Worm (Caenorhabditis elegans) whole organism, L3 larva: Measurements from ENCODE around the gene K05F6.8.

Experiments used
- ZK546.5 ChIP-seq: sonication (generic microtip); optimal IDR thresholded peaks from 2 replicates; lab custom pipeline; 2017; ENCODE audit warnings: missing biosample characterization, missing genetic modification characterization
- ama-1 ChIP-seq: fragments of 150-350 bp; optimal IDR thresholded peaks from 2 replicates; lab custom pipeline; 2018
- ceh-16 ChIP-seq: sonication (generic microtip); optimal IDR thresholded peaks from 2 replicates; lab custom pipeline; 2017; ENCODE audit warnings: missing biosample characterization, missing genetic modification characterization
- ceh-28 ChIP-seq: fragments of 150-350 bp; optimal IDR thresholded peaks from 2 replicates; lab custom pipeline; 2014; ENCODE audit warnings: missing biosample characterization, missing genetic modification reagents, missing genetic modification characterization
- ceh-82 ChIP-seq: fragments of 150-350 bp; optimal IDR thresholded peaks from 2 replicates; lab custom pipeline; 2014; ENCODE audit warnings: missing biosample characterization, missing genetic modification characterization
- ceh-9 ChIP-seq: sonication (generic microtip); optimal IDR thresholded peaks from 2 replicates; lab custom pipeline; 2018; ENCODE audit warnings: missing biosample characterization, missing genetic modification characterization
- daf-12 ChIP-seq: fragments of 150-350 bp; optimal IDR thresholded peaks from 2 replicates; lab custom pipeline; 2014; ENCODE audit warnings: missing biosample characterization, missing genetic modification reagents, missing genetic modification characterization
- egl-27 ChIP-seq: sonication (generic microtip); optimal IDR thresholded peaks from 4 replicates; lab custom pipeline; 2017; ENCODE audit warnings: missing biosample characterization, missing genetic modification reagents, missing genetic modification characterization
- egl-5 ChIP-seq: fragments of 150-350 bp; optimal IDR thresholded peaks from 2 replicates; lab custom pipeline; 2017; ENCODE audit warnings: missing biosample characterization, missing genetic modification reagents, missing genetic modification characterization, inconsistent platforms
- elt-2 ChIP-seq: sonication (generic microtip); optimal IDR thresholded peaks from 2 replicates; lab custom pipeline; 2016; ENCODE audit warnings: missing genetic modification reagents, mild to moderate bottlenecking, missing genetic modification characterization, missing compliant biosample characterization
- elt-3 ChIP-seq, 3 experiments: fragments of 150-350 bp in 1 of 3; sonication (generic microtip) in 2 of 3; optimal IDR thresholded peaks; 2 replicates in 2 of 3; 4 replicates in 1 of 3; lab custom pipeline; 2014 to 2017; ENCODE audit warnings: missing biosample characterization in 3 of 3, missing genetic modification characterization in 3 of 3
- fkh-2 ChIP-seq: fragments of 150-350 bp; optimal IDR thresholded peaks from 2 replicates; lab custom pipeline; 2014; ENCODE audit warnings: missing biosample characterization, missing genetic modification reagents, missing genetic modification characterization
- fos-1 ChIP-seq: fragments of 150-350 bp; optimal IDR thresholded peaks from 2 replicates; lab custom pipeline; 2014; ENCODE audit warnings: missing biosample characterization, missing genetic modification characterization
- hmg-11 ChIP-seq: sonication (generic microtip); optimal IDR thresholded peaks from 2 replicates; lab custom pipeline; 2016; ENCODE audit warnings: missing genetic modification characterization, missing compliant biosample characterization
- lin-39 ChIP-seq: fragments of 150-350 bp; optimal IDR thresholded peaks from 2 replicates; lab custom pipeline; 2018; ENCODE audit warnings: missing biosample characterization, missing genetic modification reagents, missing genetic modification characterization
- lsy-12 ChIP-seq: sonication (generic microtip); optimal IDR thresholded peaks from 2 replicates; lab custom pipeline; 2016; ENCODE audit warnings: mild to moderate bottlenecking, missing genetic modification characterization, missing compliant biosample characterization
- mdl-1 ChIP-seq: fragments of 150-350 bp; optimal IDR thresholded peaks from 2 replicates; lab custom pipeline; 2014; ENCODE audit warnings: missing biosample characterization, missing genetic modification characterization
- mml-1 ChIP-seq: fragments of 150-350 bp; sonication (generic microtip); optimal IDR thresholded peaks from 3 replicates; lab custom pipeline; 2014; ENCODE audit warnings: missing biosample characterization, missing genetic modification characterization
- nfya-1 ChIP-seq: sonication (generic microtip); optimal IDR thresholded peaks from 2 replicates; lab custom pipeline; 2017; ENCODE audit warnings: missing genetic modification characterization, mild to moderate bottlenecking, missing compliant biosample characterization, antibody characterized with exemption, moderate library complexity; ENCODE audit not compliant: insufficient read depth
- nhr-11 ChIP-seq: fragments of 150-350 bp; optimal IDR thresholded peaks from 2 replicates; lab custom pipeline; 2014; ENCODE audit warnings: missing biosample characterization, missing genetic modification characterization
- nhr-23 ChIP-seq: fragments of 150-350 bp; optimal IDR thresholded peaks from 2 replicates; lab custom pipeline; 2014; ENCODE audit warnings: missing biosample characterization, missing genetic modification reagents, missing genetic modification characterization
- nhr-237 ChIP-seq: fragments of 150-350 bp; optimal IDR thresholded peaks from 2 replicates; lab custom pipeline; 2014; ENCODE audit warnings: missing biosample characterization, missing genetic modification characterization
- nhr-25 ChIP-seq: sonication (generic microtip); optimal IDR thresholded peaks from 2 replicates; lab custom pipeline; 2017; ENCODE audit warnings: missing biosample characterization, missing genetic modification characterization
- nhr-28 ChIP-seq: fragments of 150-350 bp; optimal IDR thresholded peaks from 2 replicates; lab custom pipeline; 2014; ENCODE audit warnings: missing biosample characterization, missing genetic modification characterization
- nhr-43 ChIP-seq: sonication (generic microtip); optimal IDR thresholded peaks from 2 replicates; lab custom pipeline; 2016; ENCODE audit warnings: mild to moderate bottlenecking, missing genetic modification characterization, missing compliant biosample characterization; ENCODE audit not compliant: poor library complexity, severe bottlenecking
- nhr-67 ChIP-seq: fragments of 150-350 bp; optimal IDR thresholded peaks from 2 replicates; lab custom pipeline; 2014; ENCODE audit warnings: missing biosample characterization, missing genetic modification characterization
- nhr-77 ChIP-seq: fragments of 150-350 bp; optimal IDR thresholded peaks from 2 replicates; lab custom pipeline; 2014; ENCODE audit warnings: missing biosample characterization, missing genetic modification characterization
- pha-4 ChIP-seq: fragments of 150-350 bp; optimal IDR thresholded peaks from 2 replicates; lab custom pipeline; 2014; ENCODE audit warnings: missing biosample characterization, missing genetic modification reagents, missing genetic modification characterization
- pqm-1 ChIP-seq: fragments of 150-350 bp; optimal IDR thresholded peaks from 2 replicates; lab custom pipeline; 2017; ENCODE audit warnings: missing biosample characterization, missing genetic modification characterization, inconsistent platforms
- sea-2 ChIP-seq: fragments of 150-350 bp; sonication (generic microtip); optimal IDR thresholded peaks from 4 replicates; lab custom pipeline; 2014; ENCODE audit warnings: missing biosample characterization, missing genetic modification reagents, missing genetic modification characterization
- skn-1 ChIP-seq: fragments of 150-350 bp; optimal IDR thresholded peaks from 2 replicates; lab custom pipeline; 2014; ENCODE audit warnings: missing biosample characterization, missing genetic modification characterization
- snpc-4 ChIP-seq: fragments of 150-350 bp; optimal IDR thresholded peaks from 2 replicates; lab custom pipeline; 2014; ENCODE audit warnings: missing biosample characterization, missing genetic modification characterization
- tbx-2 ChIP-seq: sonication (generic microtip); optimal IDR thresholded peaks from 2 replicates; lab custom pipeline; 2016; ENCODE audit warnings: mild to moderate bottlenecking, missing genetic modification characterization, missing compliant biosample characterization
- unc-39 ChIP-seq: sonication (generic microtip); optimal IDR thresholded peaks from 4 replicates; lab custom pipeline; 2017; ENCODE audit warnings: missing biosample characterization, missing genetic modification characterization
- unc-62 ChIP-seq: fragments of 150-350 bp; sonication (generic microtip); optimal IDR thresholded peaks from 4 replicates; lab custom pipeline; 2014; ENCODE audit warnings: missing biosample characterization, missing genetic modification reagents, missing genetic modification characterization
- ztf-11 ChIP-seq: fragments of 150-350 bp; optimal IDR thresholded peaks from 2 replicates; lab custom pipeline; 2014; ENCODE audit warnings: missing biosample characterization, missing genetic modification characterization
- ztf-4 ChIP-seq: fragments of 150-350 bp; optimal IDR thresholded peaks from 2 replicates; lab custom pipeline; 2014; ENCODE audit warnings: missing biosample characterization, missing genetic modification characterization

Gene K05F6.8

DNA sequence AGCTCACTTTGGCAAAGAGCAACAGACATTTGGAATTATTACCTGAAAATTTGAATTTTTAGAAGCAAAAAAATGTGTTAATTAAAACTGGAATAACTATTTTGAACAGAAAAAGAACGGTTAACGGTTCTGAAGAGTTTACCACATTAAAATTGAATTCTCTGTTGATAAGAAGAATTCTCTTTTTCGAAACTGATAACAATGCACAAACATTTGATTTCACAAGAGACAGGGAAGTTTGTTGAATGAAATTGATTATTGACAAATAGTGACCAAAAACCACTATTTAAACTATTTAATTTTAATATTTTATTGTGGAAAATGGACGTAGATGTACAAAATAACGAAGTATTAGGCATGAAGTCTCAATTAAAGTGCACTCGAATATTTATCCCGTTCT, 40.0 kb upstream of the K05F6.8 start:
- TF ChIP-seq ceh-82 (tag; lab: Kevin White, UChicago) (no peak), pqm-1 (peak; percentile 19), elt-2 (tag; lab: Kevin White, UChicago) (peak; percentile 82), pha-4 (peak; percentile 67)
- TF ChIP-seq, all 47 proteins: peak for 3

DNA sequence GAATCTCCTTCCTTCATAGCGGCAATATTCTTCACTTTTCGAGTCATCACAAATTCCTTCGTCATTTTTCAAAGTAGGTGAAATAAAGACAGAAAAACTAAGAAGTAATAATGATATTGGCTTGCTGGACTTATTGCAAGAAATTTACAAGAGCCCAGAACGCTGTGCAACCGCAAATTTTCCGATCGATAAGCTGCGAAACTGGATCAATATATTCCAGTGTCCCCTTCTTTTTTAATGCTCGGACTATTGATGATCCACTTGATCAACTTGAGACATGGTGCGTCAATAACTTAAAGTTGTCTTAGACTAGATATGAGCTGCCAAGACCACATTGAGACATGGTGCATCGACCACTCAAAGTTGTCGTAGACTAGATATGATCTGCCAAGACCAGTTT, 38.5 kb upstream of the K05F6.8 start, which contains the start of gene bath-33:
Gene bath-33, minus strand, starts transcription at position 101 of the 400 bp plus-strand sequence.
- TF ChIP-seq ceh-28 (tag; lab: Kevin White, UChicago) (no peak), nhr-77 (tag; lab: Kevin White, UChicago) (no peak), daf-12 (tag; lab: Kevin White, UChicago) (no peak), ceh-16 (tag; lab: Kevin White, UChicago) (no peak), lin-39 (tag; lab: Kevin White, UChicago) (no peak), unc-39 (no peak), nhr-237 (tag; lab: Kevin White, UChicago) (no peak), pha-4 (no peak), nfya-1 (tag; lab: Kevin White, UChicago) (no peak), nhr-25 (tag; lab: Kevin White, UChicago) (no peak), tbx-2 (no peak), snpc-4 (tag; lab: Kevin White, UChicago) (no peak)

DNA sequence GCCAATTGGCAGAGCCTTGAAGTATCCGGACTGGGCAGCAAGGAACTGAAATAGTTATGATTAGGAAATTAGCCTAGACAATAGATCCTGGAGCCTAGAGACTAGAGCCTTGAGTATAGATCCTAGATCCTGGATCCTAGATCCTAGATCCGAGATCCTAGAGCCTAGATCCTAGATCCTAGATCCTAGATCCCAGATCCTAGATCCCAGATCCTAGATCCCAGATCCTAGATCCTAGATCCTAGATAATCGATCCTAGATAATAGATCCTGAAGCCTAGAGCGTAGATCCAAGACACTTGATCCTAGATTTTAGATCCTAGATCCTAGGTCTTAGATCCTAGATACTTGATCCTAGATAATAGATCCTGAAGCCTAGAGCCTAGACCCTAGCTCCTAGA, 37.5 kb upstream of the K05F6.8 start:
- TF ChIP-seq pha-4 (no peak), hmg-11 (no peak), egl-5 (tag; lab: Kevin White, UChicago) (no peak), snpc-4 (tag; lab: Kevin White, UChicago) (no peak)

DNA sequence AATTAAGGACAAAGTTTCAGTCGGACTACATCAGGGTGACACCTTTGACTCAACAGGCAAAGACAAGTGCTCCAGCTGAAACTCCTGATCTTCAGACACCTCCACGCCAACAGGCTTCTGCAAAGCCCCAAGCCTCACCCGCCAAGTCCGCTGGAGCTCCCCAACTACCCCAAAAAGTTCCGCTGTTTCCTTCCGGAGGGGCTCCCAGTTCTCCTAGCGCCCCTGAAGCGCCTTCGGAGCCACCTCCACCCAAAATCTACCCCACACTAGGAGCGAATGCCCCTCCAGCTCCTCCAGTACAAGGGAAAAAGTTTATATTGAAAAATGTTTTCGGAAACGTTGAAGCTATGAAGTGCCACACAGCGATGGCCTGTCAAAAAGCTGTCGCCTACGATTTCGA, 35.5 kb upstream of the K05F6.8 start:
- TF ChIP-seq nhr-43 (tag; lab: Kevin White, UChicago), result no peak
- TF ChIP-seq ZK546.5 (tag; lab: Kevin White, UChicago), result no peak
- TF ChIP-seq ceh-28 (tag; lab: Kevin White, UChicago), result no peak
- TF ChIP-seq tbx-2, result no peak
- no peak for TF ChIP-seq mdl-1 (tag; lab: Kevin White, UChicago)
- no peak for TF ChIP-seq hmg-11
- TF ChIP-seq nhr-237 (tag; lab: Kevin White, UChicago), result no peak
- TF ChIP-seq lsy-12 (tag; lab: Kevin White, UChicago), result no peak
- TF ChIP-seq mml-1, result no peak
- TF ChIP-seq snpc-4 (tag; lab: Kevin White, UChicago), result no peak
- no peak for TF ChIP-seq nhr-77 (tag; lab: Kevin White, UChicago)
- TF ChIP-seq nhr-28 (tag; lab: Kevin White, UChicago), result no peak
- no peak for TF ChIP-seq fos-1 (tag; lab: Kevin White, UChicago)
- no peak for TF ChIP-seq egl-27 (tag; lab: Kevin White, UChicago)
- TF ChIP-seq ama-1 (lab: Kevin White, UChicago), result no peak
- TF ChIP-seq daf-12 (tag; lab: Kevin White, UChicago), result no peak
- no peak for TF ChIP-seq nhr-25 (tag; lab: Kevin White, UChicago)
- TF ChIP-seq pqm-1, result no peak
- no peak for TF ChIP-seq elt-3 (tag; optimal IDR thresholded peaks at IDR 0.05; lab: Kevin White, UChicago)

DNA sequence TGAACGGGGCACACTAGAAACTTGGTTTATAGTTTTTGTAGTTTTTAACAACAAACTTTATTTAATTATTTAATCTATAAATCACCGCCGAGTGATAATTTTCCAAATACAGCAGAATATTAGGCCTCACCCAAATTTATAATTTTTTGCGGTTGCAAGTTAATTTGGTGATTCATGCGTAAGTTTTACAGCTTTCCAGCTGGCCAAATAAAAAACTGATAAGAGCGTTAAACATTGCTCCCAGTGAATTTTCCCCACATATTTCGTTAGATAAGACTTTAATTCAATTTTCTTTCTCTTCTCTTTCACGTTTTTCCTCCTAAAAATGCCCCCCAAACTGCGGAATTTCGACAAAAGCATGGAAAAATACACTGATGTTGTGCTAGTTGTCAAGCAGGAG, 34.0 kb upstream of the K05F6.8 start, which contains the start of gene bath-47:
Gene bath-47, plus strand, starts transcription at position 305 of the 400 bp plus-strand sequence.
- TF ChIP-seq ceh-9, result no peak
- TF ChIP-seq elt-2 (tag; lab: Kevin White, UChicago), result peak; percentile 59
- no peak for TF ChIP-seq lin-39 (tag; lab: Kevin White, UChicago)
- no peak for TF ChIP-seq nhr-23 (tag; lab: Kevin White, UChicago)
- TF ChIP-seq pqm-1, result peak; percentile 36
- no peak for TF ChIP-seq pha-4
- no peak for TF ChIP-seq unc-62 (GFP tag; lab: Kevin White, UChicago)
- TF ChIP-seq ztf-11 (tag; lab: Kevin White, UChicago), result no peak

DNA sequence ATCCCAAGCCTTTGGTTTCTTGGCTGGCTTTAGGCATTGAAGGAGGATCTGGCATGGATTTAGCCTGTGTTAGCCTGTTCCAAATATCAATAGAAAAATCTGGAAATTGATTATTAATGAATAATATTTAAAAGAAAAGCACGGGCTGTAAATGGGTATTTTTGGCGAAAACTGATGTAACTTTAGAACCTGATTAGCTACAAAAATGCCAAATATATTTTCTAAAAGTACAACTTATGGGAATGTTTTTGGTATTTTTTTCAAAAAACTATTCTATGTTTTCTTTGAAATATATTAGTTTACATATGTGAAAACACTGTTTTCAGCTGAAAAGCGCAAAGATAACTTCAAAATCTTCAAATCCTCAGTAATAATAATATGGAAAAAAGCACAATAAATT, 33.1 kb upstream of the K05F6.8 start, which contains the start of gene bath-26:
Gene bath-26, minus strand, starts transcription at position 101 of the 400 bp plus-strand sequence.
- TF ChIP-seq skn-1 (tag; lab: Kevin White, UChicago) (no peak), hmg-11 (no peak), elt-3 (tag; optimal IDR thresholded peaks at IDR 0.05; lab: Kevin White, UChicago) (no peak), ZK546.5 (tag; lab: Kevin White, UChicago) (no peak), nhr-11 (tag; lab: Kevin White, UChicago) (no peak), ztf-11 (tag; lab: Kevin White, UChicago) (no peak), ztf-4 (tag; lab: Kevin White, UChicago) (no peak), ceh-82 (tag; lab: Kevin White, UChicago) (no peak), fos-1 (tag; lab: Kevin White, UChicago) (no peak), nhr-43 (tag; lab: Kevin White, UChicago) (no peak), nhr-23 (tag; lab: Kevin White, UChicago) (no peak), nhr-67 (tag; lab: Kevin White, UChicago) (no peak), sea-2 (no peak), fkh-2 (tag; lab: Kevin White, UChicago) (no peak)
- TF ChIP-seq, all 47 proteins: peak for 0
